Worm (Caenorhabditis elegans) whole organism, L4 larva: ENCODE results near the gene str-176.

Experiments used
- D1046.2 ChIP-seq: fragments of 200-800 bp; sonication (Bioruptor generic); IDR thresholded peaks from 2 replicates; pipeline ENCODE4 v1.3.6; 2022; ENCODE audit warnings: missing genetic modification characterization, missing compliant biosample characterization
- aly-2 ChIP-seq: sonication (generic microtip); optimal IDR thresholded peaks from 2 replicates; lab custom pipeline; 2018; ENCODE audit warnings: missing biosample characterization, missing genetic modification characterization
- fos-1 ChIP-seq: fragments of 150-350 bp; optimal IDR thresholded peaks from 2 replicates; lab custom pipeline; 2014; ENCODE audit warnings: missing biosample characterization, missing genetic modification characterization
- nhr-25 ChIP-seq: sonication (generic microtip); optimal IDR thresholded peaks from 2 replicates; lab custom pipeline; 2017; ENCODE audit warnings: missing genetic modification characterization, mild to moderate bottlenecking, missing compliant biosample characterization, antibody characterized with exemption, moderate library complexity, borderline replicate concordance; ENCODE audit not compliant: insufficient read depth

ce11 chrIV:8510534-8510933 is 46.9 kb upstream of the str-176 start, which contains the start of gene tag-77:
- TF ChIP-seq D1046.2 (GFP tag; lab: Robert Waterston, UW) (no peak), fos-1 (no peak), aly-2 (no peak), nhr-25 (no peak)
